4 fruit fly cellular contexts compared by ENCODE assay signal in genomic region chr3R:24593733-24594132, dm6.
TF ChIP-seq lines count a peak whose summit lies in the region.

No protein-coding gene starts in this region.

- no peak for TF ChIP-seq CTCF in whole organism, embryonic (GFP tag; optimal IDR thresholded peaks at IDR 0.05; lab: Kevin White, UChicago)

TF ChIP-seq in whole organism, embryonic, 481 proteins besides CTCF, POLR2A, EP300 and RAD21:
- TF ChIP-seq pzg (GFP tag; optimal IDR thresholded peaks at IDR 0.05; lab: Kevin White, UChicago): no peak
- TF ChIP-seq CG12769 (tag; optimal IDR thresholded peaks at IDR 0.05; lab: Kevin White, UChicago): peak; percentile 16
- peak; percentile 48 for TF ChIP-seq sqz (GFP tag; optimal IDR thresholded peaks at IDR 0.05; lab: Kevin White, UChicago)
- TF ChIP-seq Bgb (GFP tag; IDR thresholded peaks at IDR 0.05; lab: Robert Waterston, UW; ENCODE audit: partially characterized antibody): no peak
- peak; percentile 53 for TF ChIP-seq kni (GFP tag; optimal IDR thresholded peaks at IDR 0.05; lab: Kevin White, UChicago)
- peak; percentile 6 for TF ChIP-seq Deaf1 (tag; optimal IDR thresholded peaks at IDR 0.05; lab: Kevin White, UChicago)
- TF ChIP-seq chinmo (GFP tag; IDR thresholded peaks at IDR 0.05; lab: Robert Waterston, UW; ENCODE audit: partially characterized antibody): 0 out of 4 replicates have a peak, but pooled peaks have one; percentile 66
- peak; percentile 51 for TF ChIP-seq crol (GFP tag; IDR thresholded peaks at IDR 0.05; lab: Robert Waterston, UW)
- TF ChIP-seq ci (GFP tag; IDR thresholded peaks at IDR 0.05; lab: Robert Waterston, UW): 0 out of 3 replicates have a peak, but pooled peaks have one; percentile 21
- no peak for TF ChIP-seq CG12391 (tag; optimal IDR thresholded peaks at IDR 0.05; lab: Kevin White, UChicago)

TF ChIP-seq in whole organism, prepupa, 60 proteins besides CTCF, POLR2A, EP300 and RAD21:
- TF ChIP-seq ss (GFP tag; optimal IDR thresholded peaks at IDR 0.05; lab: Kevin White, UChicago) (peak; percentile 20 to 70), CG10631 (GFP tag; optimal IDR thresholded peaks at IDR 0.05; lab: Kevin White, UChicago) (no peak), Met (GFP tag; optimal IDR thresholded peaks at IDR 0.05; lab: Kevin White, UChicago) (no peak), CG8319 (GFP tag; optimal IDR thresholded peaks at IDR 0.05; lab: Kevin White, UChicago) (peak; percentile 55), CG3919 (GFP tag; optimal IDR thresholded peaks at IDR 0.05; lab: Kevin White, UChicago) (no peak), Blimp-1 (GFP tag; optimal IDR thresholded peaks at IDR 0.05; lab: Kevin White, UChicago) (peak; percentile 30), Sox102F (GFP tag; optimal IDR thresholded peaks at IDR 0.05; lab: Kevin White, UChicago) (no peak), CG11762 (GFP tag; optimal IDR thresholded peaks at IDR 0.05; lab: Kevin White, UChicago; ENCODE audit: insufficient read depth) (no peak), CG7368 (GFP tag; optimal IDR thresholded peaks at IDR 0.05; lab: Kevin White, UChicago) (no peak), dsx (GFP tag; optimal IDR thresholded peaks at IDR 0.05; lab: Kevin White, UChicago; ENCODE audit: poor library complexity, severe bottlenecking) (peak; percentile 44), fd85E (GFP tag; optimal IDR thresholded peaks at IDR 0.05; lab: Kevin White, UChicago) (no peak), Eip78C (GFP tag; lab: Kevin White, UChicago) (peak; percentile 46), Sox15 (GFP tag; optimal IDR thresholded peaks at IDR 0.05; lab: Kevin White, UChicago) (no peak), svp (GFP tag; lab: Kevin White, UChicago) (no peak), pdm3 (GFP tag; optimal IDR thresholded peaks at IDR 0.05; lab: Kevin White, UChicago) (no peak), CG6808 (GFP tag; optimal IDR thresholded peaks at IDR 0.05; lab: Kevin White, UChicago) (no peak), CG6163 (GFP tag; IDR thresholded peaks at IDR 0.05; lab: Robert Waterston, UW) (peak; percentile 46; the same call in 1 of the 3 replicates), CG11902 (GFP tag; optimal IDR thresholded peaks at IDR 0.05; lab: Kevin White, UChicago) (no peak), CG6854 (GFP tag; optimal IDR thresholded peaks at IDR 0.05; lab: Kevin White, UChicago) (no peak), Hr38 (GFP tag; optimal IDR thresholded peaks at IDR 0.05; lab: Kevin White, UChicago) (no peak), CG10669 (GFP tag; optimal IDR thresholded peaks at IDR 0.05; lab: Kevin White, UChicago) (no peak), spab (GFP tag; optimal IDR thresholded peaks at IDR 0.05; lab: Kevin White, UChicago) (no peak), CG1621 (tag; optimal IDR thresholded peaks at IDR 0.05; lab: Kevin White, UChicago) (peak; percentile 11), net (GFP tag; optimal IDR thresholded peaks at IDR 0.05; lab: Kevin White, UChicago) (no peak)

TF ChIP-seq in whole organism, pupa, 21 proteins besides CTCF, POLR2A, EP300 and RAD21:
- TF ChIP-seq CG13204 (GFP tag; optimal IDR thresholded peaks at IDR 0.05; lab: Kevin White, UChicago): peak; percentile 46
- TF ChIP-seq EcR (GFP tag; optimal IDR thresholded peaks at IDR 0.05; lab: Kevin White, UChicago): peak; percentile 67
- TF ChIP-seq CG12605 (GFP tag; IDR thresholded peaks at IDR 0.05; lab: Robert Waterston, UW): no peak
- no peak for TF ChIP-seq CG15710 (tag; optimal IDR thresholded peaks at IDR 0.05; lab: Kevin White, UChicago)
- TF ChIP-seq Pif1A (GFP tag; optimal IDR thresholded peaks at IDR 0.05; lab: Kevin White, UChicago): no peak
- TF ChIP-seq Ets98B (GFP tag; IDR thresholded peaks at IDR 0.05; lab: Robert Waterston, UW): peak; percentile 17; the same call in 1 of the 2 replicates
- no peak for TF ChIP-seq CG10348 (GFP tag; IDR thresholded peaks at IDR 0.05; lab: Robert Waterston, UW)
- no peak for TF ChIP-seq fd96Ca (GFP tag; IDR thresholded peaks at IDR 0.05; lab: Robert Waterston, UW)

TF ChIP-seq in whole organism, wandering third instar larva, 38 proteins besides CTCF, POLR2A, EP300 and RAD21:
- TF ChIP-seq fru (GFP tag; optimal IDR thresholded peaks at IDR 0.05; lab: Kevin White, UChicago) (no peak), psq (GFP tag; optimal IDR thresholded peaks at IDR 0.05; lab: Kevin White, UChicago) (peak; percentile 28), jim (GFP tag; optimal IDR thresholded peaks at IDR 0.05; lab: Kevin White, UChicago) (no peak), Dif (GFP tag; optimal IDR thresholded peaks at IDR 0.05; lab: Kevin White, UChicago; ENCODE audit: partially characterized antibody) (peak; percentile 58), Vsx2 (GFP tag; optimal IDR thresholded peaks at IDR 0.05; lab: Kevin White, UChicago; ENCODE audit: partially characterized antibody) (peak; percentile 74)

Comparison
In these comparisons a context has a peak if more than half of its experiments do, and no peak if none do; other contexts are left out.
1. Of the 7 proteins assayed by ChIP-seq in both whole organism, embryonic and whole organism, prepupa: peak only in whole organism, embryonic: none; only in whole organism, prepupa: Blimp-1; in both: none; in neither: 6.